6 worm cellular contexts compared by ENCODE assay signal in the genomic region with DNA sequence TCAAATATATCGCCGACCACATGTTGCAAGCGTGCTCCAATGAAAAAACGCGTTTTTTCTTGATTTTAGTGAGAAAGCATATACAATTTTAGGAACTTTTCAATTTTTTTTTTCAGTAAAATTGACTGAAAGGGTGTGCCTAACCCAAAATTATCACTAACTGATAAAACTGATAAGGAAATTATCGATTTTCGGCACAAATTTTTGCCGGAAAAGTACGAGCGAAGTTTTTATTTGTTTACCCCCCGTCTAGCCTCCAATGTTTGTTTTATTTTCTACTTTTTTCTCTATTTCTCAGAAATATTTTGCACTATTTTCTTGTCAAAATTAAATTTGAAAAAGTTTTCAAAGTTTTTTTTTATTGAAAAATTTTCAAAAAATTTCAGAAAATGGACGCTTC.
TF ChIP-seq lines count a peak whose summit lies in the region.

TSS of gene ccm-2 (plus strand) at position 387 of the 400 bp plus-strand sequence.

TF ChIP-seq in whole organism, L1 larva, 84 proteins besides CTCF, POLR2A, EP300 and RAD21:
- no peak for TF ChIP-seq C04F5.9 (tag; optimal IDR thresholded peaks at IDR 0.05; lab: Kevin White, UChicago)
- TF ChIP-seq irx-1 (tag; optimal IDR thresholded peaks at IDR 0.05; lab: Kevin White, UChicago) = no peak
- peak; percentile 60 for TF ChIP-seq elt-2 (tag; optimal IDR thresholded peaks at IDR 0.05; lab: Kevin White, UChicago)

TF ChIP-seq in whole organism, L2 larva, 48 proteins besides CTCF, POLR2A, EP300 and RAD21:
- TF ChIP-seq fos-1 (tag; optimal IDR thresholded peaks at IDR 0.05; lab: Kevin White, UChicago) (peak; percentile 16), nhr-6 (tag; optimal IDR thresholded peaks at IDR 0.05; lab: Kevin White, UChicago) (no peak), mdl-1 (tag; optimal IDR thresholded peaks at IDR 0.05; lab: Kevin White, UChicago) (no peak), zag-1 (tag; optimal IDR thresholded peaks at IDR 0.05; lab: Kevin White, UChicago) (no peak), R02D3.7 (tag; optimal IDR thresholded peaks at IDR 0.05; lab: Kevin White, UChicago) (no peak), gmeb-1 (tag; optimal IDR thresholded peaks at IDR 0.05; lab: Kevin White, UChicago) (no peak)

TF ChIP-seq in whole organism, L3 larva, 47 proteins besides CTCF, POLR2A, EP300 and RAD21:
- TF ChIP-seq fkh-2 (tag; optimal IDR thresholded peaks at IDR 0.05; lab: Kevin White, UChicago) (no peak), jun-1 (tag; optimal IDR thresholded peaks at IDR 0.05; lab: Kevin White, UChicago) (no peak), skn-1 (tag; optimal IDR thresholded peaks at IDR 0.05; lab: Kevin White, UChicago) (no peak), elt-2 (tag; optimal IDR thresholded peaks at IDR 0.05; lab: Kevin White, UChicago) (peak; percentile 76), lin-39 (tag; optimal IDR thresholded peaks at IDR 0.05; lab: Kevin White, UChicago) (no peak), nhr-237 (tag; optimal IDR thresholded peaks at IDR 0.05; lab: Kevin White, UChicago) (no peak), pha-4 (tag; optimal IDR thresholded peaks at IDR 0.05; lab: Kevin White, UChicago) (peak; percentile 46), nhr-23 (tag; optimal IDR thresholded peaks at IDR 0.05; lab: Kevin White, UChicago) (no peak), pqm-1 (tag; optimal IDR thresholded peaks at IDR 0.05; lab: Kevin White, UChicago) (peak; percentile 19), elt-1 (tag; optimal IDR thresholded peaks at IDR 0.05; lab: Kevin White, UChicago) (no peak)

TF ChIP-seq in whole organism, L4 larva, 104 proteins besides CTCF, POLR2A, EP300 and RAD21:
- TF ChIP-seq nhr-28 (tag; optimal IDR thresholded peaks at IDR 0.05; lab: Kevin White, UChicago) (peak; percentile 46), daf-16 (GFP tag; optimal IDR thresholded peaks at IDR 0.05; lab: Kevin White, UChicago) (no peak), daf-16 (tag; optimal IDR thresholded peaks at IDR 0.05; lab: Kevin White, UChicago) (peak; percentile 70), pqm-1 (tag; optimal IDR thresholded peaks at IDR 0.05; lab: Kevin White, UChicago) (peak; percentile 25), dmd-8 (GFP tag; IDR thresholded peaks at IDR 0.05; lab: Robert Waterston, UW) (no peak), dpl-1 (GFP tag; optimal IDR thresholded peaks at IDR 0.05; lab: Kevin White, UChicago) (no peak)

TF ChIP-seq in whole organism, late embryonic, 69 proteins besides CTCF, POLR2A, EP300 and RAD21:
- no peak for TF ChIP-seq unc-55 (GFP tag; optimal IDR thresholded peaks at IDR 0.05; lab: Kevin White, UChicago)
- peak; percentile 35 for TF ChIP-seq elt-2 (tag; optimal IDR thresholded peaks at IDR 0.05; lab: Kevin White, UChicago)

TF ChIP-seq in whole organism, young adult, 124 proteins besides CTCF, POLR2A, EP300 and RAD21:
- TF ChIP-seq nhr-80 (tag; optimal IDR thresholded peaks at IDR 0.05; lab: Kevin White, UChicago) = peak; percentile 28
- no peak for TF ChIP-seq egl-18 (GFP tag; IDR thresholded peaks at IDR 0.05; lab: Robert Waterston, UW)
